Fruit fly (Drosophila melanogaster) whole organism, prepupa: ENCODE data around the gene UQCR-6.4L.

Experiments used
- Blimp-1 ChIP-seq: fragments of 200-800 bp; sonication (Bioruptor generic); optimal IDR thresholded peaks from 3 replicates; lab custom pipeline; 2017; ENCODE audit warnings: missing biosample characterization, missing genetic modification characterization, mild to moderate bottlenecking, moderate library complexity, missing genetic modification reagents
- CG10631 ChIP-seq: fragments of 200-800 bp; sonication (Bioruptor generic); optimal IDR thresholded peaks from 2 replicates; lab custom pipeline; 2016; ENCODE audit warnings: missing biosample characterization, missing genetic modification characterization
- CG10669 ChIP-seq: fragments of 200-800 bp; sonication (Bioruptor generic); optimal IDR thresholded peaks from 3 replicates; lab custom pipeline; 2018; ENCODE audit warnings: missing biosample characterization, mild to moderate bottlenecking, missing genetic modification characterization, moderate library complexity
- CG11294 ChIP-seq: fragments of 200-800 bp; sonication (Bioruptor generic); IDR thresholded peaks from 2 replicates; pipeline ENCODE4 v1.3.6; 2022; ENCODE audit warnings: missing biosample characterization, missing genetic modification characterization
- CG11762 ChIP-seq: fragments of 200-800 bp; sonication (Bioruptor generic); optimal IDR thresholded peaks from 3 replicates; lab custom pipeline; 2016; ENCODE audit warnings: missing biosample characterization, missing genetic modification characterization; ENCODE audit not compliant: insufficient read depth
- CG11902 ChIP-seq: fragments of 200-800 bp; sonication (Bioruptor generic); optimal IDR thresholded peaks from 3 replicates; lab custom pipeline; 2016; ENCODE audit warnings: missing biosample characterization, missing genetic modification characterization
- CG15336 ChIP-seq: fragments of 200-800 bp; sonication (Bioruptor generic); IDR thresholded peaks from 2 replicates; pipeline ENCODE4 v1.3.6; 2022; ENCODE audit warnings: missing biosample characterization, missing genetic modification characterization
- CG1621 ChIP-seq: fragments of 200-800 bp; sonication (Bioruptor generic); optimal IDR thresholded peaks from 3 replicates; lab custom pipeline; 2018; ENCODE audit warnings: missing biosample characterization, mild to moderate bottlenecking, missing genetic modification characterization
- CG3032 ChIP-seq: fragments of 200-800 bp; optimal IDR thresholded peaks from 2 replicates; lab custom pipeline; 2019; ENCODE audit warnings: missing biosample characterization, mild to moderate bottlenecking, missing genetic modification characterization, moderate library complexity
- CG31627 ChIP-seq: fragments of 200-800 bp; sonication (Bioruptor generic); optimal IDR thresholded peaks from 3 replicates; lab custom pipeline; 2016; ENCODE audit warnings: missing biosample characterization, missing genetic modification characterization
- CG32006 ChIP-seq: fragments of 200-800 bp; sonication (Bioruptor generic); optimal IDR thresholded peaks from 3 replicates; lab custom pipeline; 2017; ENCODE audit warnings: missing biosample characterization, mild to moderate bottlenecking, missing genetic modification characterization
- CG34406 ChIP-seq: fragments of 200-800 bp; sonication (Bioruptor generic); optimal IDR thresholded peaks from 3 replicates; lab custom pipeline; 2016; ENCODE audit warnings: missing biosample characterization, missing genetic modification characterization
- CG3919 ChIP-seq: fragments of 200-800 bp; sonication (Bioruptor generic); optimal IDR thresholded peaks from 3 replicates; lab custom pipeline; 2016; ENCODE audit warnings: missing biosample characterization, missing genetic modification characterization
- CG6163 ChIP-seq: fragments of 200-800 bp; sonication (Bioruptor generic); IDR thresholded peaks from 3 replicates; pipeline ENCODE4 v1.3.6; 2022; ENCODE audit warnings: missing biosample characterization, missing genetic modification characterization
- CG6276 ChIP-seq: fragments of 200-800 bp; sonication (Bioruptor generic); optimal IDR thresholded peaks from 2 replicates; lab custom pipeline; 2017; ENCODE audit warnings: missing biosample characterization, mild to moderate bottlenecking, missing genetic modification characterization
- CG6792 ChIP-seq: fragments of 200-800 bp; sonication (Bioruptor generic); optimal IDR thresholded peaks from 3 replicates; lab custom pipeline; 2016; ENCODE audit warnings: missing biosample characterization, missing genetic modification characterization
- CG6808 ChIP-seq: fragments of 200-800 bp; sonication (Bioruptor generic); optimal IDR thresholded peaks from 3 replicates; lab custom pipeline; 2017; ENCODE audit warnings: missing biosample characterization, missing genetic modification characterization, mild to moderate bottlenecking, moderate library complexity, missing genetic modification reagents
- CG8119 ChIP-seq: fragments of 200-800 bp; sonication (Bioruptor generic); IDR thresholded peaks from 3 replicates; pipeline ENCODE4 v1.3.6; 2022; ENCODE audit warnings: missing biosample characterization, missing genetic modification characterization
- CG8632 ChIP-seq: fragments of 200-800 bp; sonication (Bioruptor generic); optimal IDR thresholded peaks from 3 replicates; lab custom pipeline; 2016; ENCODE audit warnings: missing biosample characterization, missing genetic modification characterization
- CG9139 ChIP-seq: fragments of 200-800 bp; sonication (Bioruptor generic); optimal IDR thresholded peaks from 3 replicates; lab custom pipeline; 2017; ENCODE audit warnings: missing biosample characterization, mild to moderate bottlenecking, missing genetic modification characterization
- Eip75B ChIP-seq: fragments of 200-800 bp; sonication (Bioruptor generic); optimal IDR thresholded peaks from 3 replicates; lab custom pipeline; 2016; ENCODE audit warnings: missing biosample characterization, missing genetic modification characterization
- Eip78C ChIP-seq: fragments of 200-800 bp; sonication (Bioruptor generic); peaks from one replicate; lab custom pipeline; 2016; ENCODE audit warnings: missing biosample characterization, missing genetic modification characterization
- Ets21C ChIP-seq: fragments of 200-800 bp; sonication (Bioruptor generic); optimal IDR thresholded peaks from 3 replicates; lab custom pipeline; 2016; ENCODE audit warnings: missing biosample characterization, missing genetic modification characterization
- Ets96B ChIP-seq: fragments of 200-800 bp; optimal IDR thresholded peaks from 2 replicates; lab custom pipeline; 2019; ENCODE audit warnings: missing biosample characterization, mild to moderate bottlenecking, missing genetic modification characterization, moderate library complexity
- Gug ChIP-seq: fragments of 200-800 bp; sonication (Bioruptor generic); IDR thresholded peaks from 2 replicates; pipeline ENCODE4 v1.3.6; 2022; ENCODE audit warnings: missing biosample characterization, missing genetic modification characterization
- Hr38 ChIP-seq: sonication (Bioruptor generic); optimal IDR thresholded peaks from 2 replicates; lab custom pipeline; 2016; ENCODE audit warnings: missing biosample characterization, missing genetic modification characterization
- Hr39 ChIP-seq: fragments of 200-800 bp; sonication (Bioruptor generic); optimal IDR thresholded peaks from 2 replicates; lab custom pipeline; 2016; ENCODE audit warnings: missing biosample characterization, missing genetic modification characterization
- Hr4 ChIP-seq: fragments of 200-800 bp; sonication (Bioruptor generic); optimal IDR thresholded peaks from 3 replicates; lab custom pipeline; 2016; ENCODE audit warnings: missing biosample characterization, missing genetic modification characterization
- Lpt ChIP-seq: fragments of 200-800 bp; sonication (Bioruptor generic); optimal IDR thresholded peaks from 3 replicates; lab custom pipeline; 2016; ENCODE audit warnings: missing biosample characterization, missing genetic modification characterization
- Met ChIP-seq: fragments of 200-800 bp; sonication (Bioruptor generic); optimal IDR thresholded peaks from 3 replicates; lab custom pipeline; 2016; ENCODE audit warnings: missing biosample characterization, missing genetic modification characterization
- OdsH ChIP-seq: fragments of 200-800 bp; sonication (Bioruptor generic); optimal IDR thresholded peaks from 3 replicates; lab custom pipeline; 2016; ENCODE audit warnings: missing biosample characterization, missing genetic modification characterization
- Smox ChIP-seq: fragments of 200-800 bp; sonication (Bioruptor generic); optimal IDR thresholded peaks from 3 replicates; lab custom pipeline; 2016; ENCODE audit warnings: missing biosample characterization, missing genetic modification characterization
- Sox102F ChIP-seq: fragments of 200-800 bp; sonication (Bioruptor generic); optimal IDR thresholded peaks from 2 replicates; lab custom pipeline; 2016; ENCODE audit warnings: missing biosample characterization, mild to moderate bottlenecking, missing genetic modification characterization
- Sox14 ChIP-seq: fragments of 200-800 bp; sonication (Bioruptor generic); optimal IDR thresholded peaks from 3 replicates; lab custom pipeline; 2016; ENCODE audit warnings: missing biosample characterization, missing genetic modification characterization
- acj6 ChIP-seq: fragments of 200-800 bp; sonication (Bioruptor generic); optimal IDR thresholded peaks from 3 replicates; lab custom pipeline; 2016; ENCODE audit warnings: missing biosample characterization, missing genetic modification characterization
- cyc ChIP-seq: fragments of 200-800 bp; sonication (Bioruptor generic); optimal IDR thresholded peaks from 3 replicates; lab custom pipeline; 2016; ENCODE audit warnings: missing biosample characterization, missing genetic modification characterization
- dsx ChIP-seq: fragments of 200-800 bp; optimal IDR thresholded peaks from 3 replicates; lab custom pipeline; 2019; ENCODE audit warnings: missing biosample characterization, mild to moderate bottlenecking, missing genetic modification characterization, moderate library complexity; ENCODE audit not compliant: poor library complexity, severe bottlenecking
- esn ChIP-seq: fragments of 200-800 bp; sonication (Bioruptor generic); optimal IDR thresholded peaks from 2 replicates; lab custom pipeline; 2016; ENCODE audit warnings: missing biosample characterization, mild to moderate bottlenecking, missing genetic modification characterization, moderate library complexity
- fd59A ChIP-seq: fragments of 200-800 bp; sonication (Bioruptor generic); optimal IDR thresholded peaks from 2 replicates; lab custom pipeline; 2017; ENCODE audit warnings: missing biosample characterization, mild to moderate bottlenecking, missing genetic modification characterization, missing genetic modification reagents
- fd85E ChIP-seq: fragments of 200-800 bp; sonication (Bioruptor generic); optimal IDR thresholded peaks from 3 replicates; lab custom pipeline; 2016; ENCODE audit warnings: missing biosample characterization, missing genetic modification characterization
- fkh ChIP-seq: fragments of 200-800 bp; sonication (Bioruptor generic); optimal IDR thresholded peaks from 3 replicates; lab custom pipeline; 2017; ENCODE audit warnings: missing biosample characterization, mild to moderate bottlenecking, missing genetic modification characterization, moderate library complexity
- lz ChIP-seq: fragments of 200-800 bp; sonication (Bioruptor generic); optimal IDR thresholded peaks from 3 replicates; lab custom pipeline; 2016; ENCODE audit warnings: missing biosample characterization, missing genetic modification characterization
- net ChIP-seq: fragments of 200-800 bp; sonication (Bioruptor generic); optimal IDR thresholded peaks from 3 replicates; lab custom pipeline; 2016; ENCODE audit warnings: missing biosample characterization, missing genetic modification characterization
- salr ChIP-seq, 2 experiments: fragments of 200-800 bp; sonication (Bioruptor generic); optimal IDR thresholded peaks; 3 replicates each; lab custom pipeline; 2016 to 2018; ENCODE audit warnings: missing biosample characterization in 2 of 2, missing genetic modification characterization in 2 of 2, mild to moderate bottlenecking in 1 of 2
- spab ChIP-seq: fragments of 200-800 bp; sonication (Bioruptor generic); optimal IDR thresholded peaks from 2 replicates; lab custom pipeline; 2017; ENCODE audit warnings: missing biosample characterization, mild to moderate bottlenecking, missing genetic modification characterization, missing genetic modification reagents
- topi ChIP-seq: fragments of 200-800 bp; sonication (Bioruptor generic); optimal IDR thresholded peaks from 3 replicates; lab custom pipeline; 2016; ENCODE audit warnings: missing biosample characterization, missing genetic modification characterization
- vri ChIP-seq: fragments of 200-800 bp; sonication (Bioruptor generic); optimal IDR thresholded peaks from 3 replicates; lab custom pipeline; 2016; ENCODE audit warnings: missing biosample characterization, mild to moderate bottlenecking, missing genetic modification characterization

Gene UQCR-6.4L

DNA sequence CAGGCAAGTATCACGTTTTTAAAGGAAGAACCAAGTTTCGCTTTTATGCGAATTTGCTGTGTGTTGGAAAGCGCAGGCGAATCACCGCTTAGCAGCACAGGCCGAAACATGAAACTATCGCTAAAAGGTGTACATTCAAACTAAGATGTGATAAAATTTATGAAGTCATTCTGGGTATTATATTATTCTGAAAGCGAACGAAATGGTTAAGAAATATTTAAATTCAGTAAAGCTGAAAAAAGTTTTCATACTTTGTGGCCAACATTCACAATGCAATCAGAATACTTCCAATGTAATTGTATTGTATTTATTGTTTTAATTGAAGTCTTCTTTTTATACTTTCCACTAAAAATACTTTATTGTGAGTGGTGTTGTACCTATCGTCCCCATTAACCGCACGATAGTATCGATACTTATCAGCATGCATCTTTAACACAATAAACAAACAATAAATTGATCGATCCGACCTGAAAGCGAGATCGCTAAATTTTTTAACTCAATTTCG is 14.7 kb downstream of the UQCR-6.4L start, which contains the start of gene Smn (continued):
- peak; percentile 69 for TF ChIP-seq Eip75B (GFP tag; lab: Kevin White, UChicago)
- TF ChIP-seq CG6808 = peak; percentile 2
- peak; percentile 34 for TF ChIP-seq CG11762
- TF ChIP-seq salr (GFP tag; optimal IDR thresholded peaks at IDR 0.05; lab: Kevin White, UChicago) = peak in 1 of 2 experiments; percentile 53
- no peak for TF ChIP-seq Sox102F (GFP tag; lab: Kevin White, UChicago)
- TF ChIP-seq OdsH = peak; percentile 71
- TF ChIP-seq Ets96B = peak; percentile 40
- TF ChIP-seq CG9139 = no peak
- TF ChIP-seq lz (GFP tag; lab: Kevin White, UChicago) = peak; percentile 67
- no peak for TF ChIP-seq Hr38 (GFP tag; lab: Kevin White, UChicago)
- peak; percentile 52 for TF ChIP-seq CG6792 (GFP tag; lab: Kevin White, UChicago)
- no peak for TF ChIP-seq CG6276 (GFP tag; lab: Kevin White, UChicago)
- TF ChIP-seq, all 60 proteins: peak for 35

DNA sequence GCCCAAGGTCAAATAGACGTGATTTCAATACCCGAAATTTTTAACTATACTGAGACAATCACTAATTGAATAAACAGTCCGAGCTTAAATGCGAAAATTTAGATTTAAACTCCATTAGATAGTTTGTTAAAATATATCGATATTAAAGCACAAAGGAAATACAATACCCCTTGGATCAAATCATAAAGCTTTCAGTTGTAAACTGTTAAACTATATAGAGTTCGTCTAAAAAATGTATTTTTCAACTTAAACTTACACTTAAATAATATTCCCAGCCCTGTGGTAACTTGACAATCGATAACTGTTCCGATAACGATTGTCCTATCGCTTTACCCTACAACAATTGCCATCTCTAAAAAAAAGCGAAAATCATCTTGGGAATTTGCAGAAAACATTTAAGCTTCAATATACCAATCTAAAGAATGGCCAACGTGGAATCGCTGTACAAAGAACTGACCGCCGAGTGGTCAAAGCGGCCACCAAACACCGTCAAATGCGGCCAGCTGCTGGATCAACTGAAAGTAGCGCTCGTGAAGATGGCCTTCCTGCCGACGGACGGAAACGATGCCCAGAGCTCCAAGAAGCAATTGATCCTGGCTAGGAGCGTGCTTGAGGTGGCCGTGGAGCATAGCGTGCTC is 16.2 kb downstream of the UQCR-6.4L start, which contains the start of gene Rpn12:
Rpn12 (plus strand) TSS at position 351 of the 638 bp plus-strand sequence.
- TF ChIP-seq salr (GFP tag; optimal IDR thresholded peaks at IDR 0.05; lab: Kevin White, UChicago) (no peak), Gug (GFP tag; lab: Robert Waterston, UW) (0 out of 2 replicates have a peak, but pooled peaks have one; percentile 8), esn (GFP tag; lab: Kevin White, UChicago) (peak; percentile 47), Met (GFP tag; lab: Kevin White, UChicago) (peak; percentile 38), CG3919 (no peak), Ets21C (GFP tag; lab: Kevin White, UChicago) (no peak), acj6 (peak; percentile 8), Eip78C (GFP tag; lab: Kevin White, UChicago) (peak; percentile 80), Hr4 (peak; percentile 38), Eip75B (GFP tag; lab: Kevin White, UChicago) (peak; percentile 37), dsx (GFP tag; lab: Kevin White, UChicago) (peak; percentile 3), CG11762 (no peak), Hr39 (GFP tag; lab: Kevin White, UChicago) (peak; percentile 45), Blimp-1 (GFP tag; lab: Kevin White, UChicago) (no peak), CG6163 (GFP tag; lab: Robert Waterston, UW) (no peak), Ets96B (peak; percentile 17), CG8119 (GFP tag; lab: Robert Waterston, UW) (no peak), CG34406 (peak; percentile 2), CG32006 (GFP tag; lab: Kevin White, UChicago) (peak; percentile 20), CG11902 (GFP tag; lab: Kevin White, UChicago) (no peak), CG31627 (GFP tag; lab: Kevin White, UChicago) (peak; percentile 33), CG1621 (tag; lab: Kevin White, UChicago) (no peak), vri (GFP tag; lab: Kevin White, UChicago) (no peak), fd59A (GFP tag; lab: Kevin White, UChicago) (no peak), lz (GFP tag; lab: Kevin White, UChicago) (peak; percentile 53), CG8632 (GFP tag; lab: Kevin White, UChicago) (peak; percentile 12), CG15336 (GFP tag; lab: Robert Waterston, UW) (0 out of 2 replicates have a peak, but pooled peaks have one; percentile 12), Sox14 (GFP tag; lab: Kevin White, UChicago) (peak; percentile 45), CG10669 (GFP tag; lab: Kevin White, UChicago) (no peak), CG11294 (GFP tag; lab: Robert Waterston, UW) (no peak), cyc (GFP tag; lab: Kevin White, UChicago) (peak; percentile 42), spab (GFP tag; lab: Kevin White, UChicago) (no peak), net (GFP tag; lab: Kevin White, UChicago) (no peak), Lpt (no peak), Smox (no peak), CG3032 (tag; lab: Kevin White, UChicago) (peak; percentile 38), fd85E (GFP tag; lab: Kevin White, UChicago) (no peak), OdsH (peak; percentile 23), fkh (GFP tag; lab: Kevin White, UChicago) (no peak), CG6276 (GFP tag; lab: Kevin White, UChicago) (no peak), topi (peak; percentile 25), CG10631 (GFP tag; lab: Kevin White, UChicago) (peak; percentile 41)
- TF ChIP-seq, all 60 proteins: peak for 22
